Fruit fly (Drosophila melanogaster) whole organism, embryonic: ENCODE measurements around the gene CG7183.

ENCODE experiments used
- ATbp ChIP-seq: fragments of 200-800 bp; sonication (Bioruptor generic); optimal IDR thresholded peaks from 2 replicates; lab custom pipeline; 2017; ENCODE audit warnings: missing biosample characterization, mild to moderate bottlenecking, missing genetic modification characterization, missing genetic modification reagents
- Atf6 ChIP-seq: fragments of 200-800 bp; sonication (Bioruptor generic); IDR thresholded peaks from 2 replicates; pipeline ENCODE4 v1.3.6; 2022; ENCODE audit warnings: missing biosample characterization, missing genetic modification characterization
- Bdp1 ChIP-seq: fragments of 200-800 bp; sonication (Bioruptor generic); optimal IDR thresholded peaks from 3 replicates; lab custom pipeline; 2016; ENCODE audit warnings: missing biosample characterization, missing genetic modification characterization
- CG10147 ChIP-seq: fragments of 200-800 bp; sonication (Bioruptor generic); optimal IDR thresholded peaks from 2 replicates; lab custom pipeline; 2019; ENCODE audit warnings: missing biosample characterization, mild to moderate bottlenecking, missing genetic modification characterization, moderate library complexity
- CG11456 ChIP-seq: fragments of 200-800 bp; sonication (Bioruptor generic); IDR thresholded peaks from 3 replicates; pipeline ENCODE4 v1.3.6; 2022; ENCODE audit warnings: missing biosample characterization, missing genetic modification characterization
- CG11696 ChIP-seq: fragments of 200-800 bp; sonication (Bioruptor generic); IDR thresholded peaks from 2 replicates; pipeline ENCODE4 v1.3.6; 2022; ENCODE audit warnings: missing biosample characterization, missing genetic modification characterization
- CG12155 ChIP-seq: fragments of 200-800 bp; sonication (Bioruptor generic); optimal IDR thresholded peaks from 3 replicates; lab custom pipeline; 2016; ENCODE audit warnings: missing biosample characterization, missing genetic modification characterization
- CG12659 ChIP-seq: fragments of 200-800 bp; sonication (Bioruptor generic); optimal IDR thresholded peaks from 3 replicates; lab custom pipeline; 2017; ENCODE audit warnings: mild to moderate bottlenecking, missing biosample characterization, missing genetic modification reagents, missing genetic modification characterization
- CG14860 ChIP-seq: fragments of 200-800 bp; sonication (Bioruptor generic); IDR thresholded peaks from 3 replicates; pipeline ENCODE4 v1.3.6; 2022; ENCODE audit warnings: missing biosample characterization, missing genetic modification characterization; ENCODE audit not compliant: partially characterized antibody
- CG16863 ChIP-seq: fragments of 200-800 bp; sonication (Bioruptor generic); optimal IDR thresholded peaks from 3 replicates; lab custom pipeline; 2016; ENCODE audit warnings: missing biosample characterization, missing genetic modification characterization
- CG17361 ChIP-seq: fragments of 200-800 bp; sonication (Bioruptor generic); IDR thresholded peaks from 3 replicates; pipeline ENCODE4 v1.3.6; 2022; ENCODE audit warnings: missing biosample characterization, missing genetic modification characterization
- CG18619 ChIP-seq: fragments of 200-800 bp; sonication (Bioruptor generic); optimal IDR thresholded peaks from 3 replicates; lab custom pipeline; 2017; ENCODE audit warnings: missing biosample characterization, mild to moderate bottlenecking, missing genetic modification characterization
- CG2116 ChIP-seq: fragments of 200-800 bp; sonication (Bioruptor generic); optimal IDR thresholded peaks from 3 replicates; lab custom pipeline; 2018; ENCODE audit warnings: missing biosample characterization, mild to moderate bottlenecking, missing genetic modification characterization
- CG2120 ChIP-seq: fragments of 200-800 bp; sonication (Bioruptor generic); optimal IDR thresholded peaks from 3 replicates; lab custom pipeline; 2016; ENCODE audit warnings: missing biosample characterization, missing genetic modification characterization
- CG2712 ChIP-seq: fragments of 200-800 bp; optimal IDR thresholded peaks from 3 replicates; lab custom pipeline; 2019; ENCODE audit warnings: missing biosample characterization, mild to moderate bottlenecking, missing genetic modification characterization, moderate library complexity
- CG31365 ChIP-seq: fragments of 200-800 bp; sonication (Bioruptor generic); optimal IDR thresholded peaks from 2 replicates; lab custom pipeline; 2018; ENCODE audit warnings: missing biosample characterization, mild to moderate bottlenecking, missing genetic modification characterization
- CG31388 ChIP-seq: fragments of 200-800 bp; sonication (Bioruptor generic); optimal IDR thresholded peaks from 2 replicates; lab custom pipeline; 2016; ENCODE audit warnings: missing biosample characterization, missing genetic modification characterization
- CG4707 ChIP-seq: fragments of 200-800 bp; sonication (Bioruptor generic); optimal IDR thresholded peaks from 2 replicates; lab custom pipeline; 2018; ENCODE audit warnings: missing biosample characterization, mild to moderate bottlenecking, missing genetic modification characterization, moderate library complexity
- CG5245 ChIP-seq: fragments of 200-800 bp; sonication (Bioruptor generic); optimal IDR thresholded peaks from 3 replicates; lab custom pipeline; 2016; ENCODE audit warnings: missing biosample characterization, missing genetic modification characterization
- CG6654 ChIP-seq: fragments of 200-800 bp; sonication (Bioruptor generic); optimal IDR thresholded peaks from 2 replicates; lab custom pipeline; 2017; ENCODE audit warnings: missing biosample characterization, mild to moderate bottlenecking, missing genetic modification characterization
- CG6813 ChIP-seq: fragments of 200-800 bp; sonication (Bioruptor generic); optimal IDR thresholded peaks from 2 replicates; lab custom pipeline; 2017; ENCODE audit warnings: missing biosample characterization, missing genetic modification characterization, mild to moderate bottlenecking, moderate library complexity, missing genetic modification reagents
- Dref ChIP-seq: fragments of 200-800 bp; sonication (Bioruptor generic); IDR thresholded peaks from 2 replicates; pipeline ENCODE4 v1.3.6; 2022; ENCODE audit warnings: missing biosample characterization, missing genetic modification characterization
- E2f1 ChIP-seq: fragments of 200-800 bp; sonication (Bioruptor generic); IDR thresholded peaks from 2 replicates; pipeline ENCODE4 v1.3.6; 2022; ENCODE audit warnings: missing biosample characterization, missing genetic modification characterization
- E2f2 ChIP-seq: fragments of 200-800 bp; sonication (Bioruptor generic); IDR thresholded peaks from 2 replicates; pipeline ENCODE4 v1.3.6; 2022; ENCODE audit warnings: missing biosample characterization, missing genetic modification characterization
- Ets65A ChIP-seq: fragments of 200-800 bp; sonication (Bioruptor generic); peaks from one replicate; lab custom pipeline; 2016; ENCODE audit warnings: missing biosample characterization, missing genetic modification characterization
- Ets97D ChIP-seq: fragments of 200-800 bp; sonication (Bioruptor generic); optimal IDR thresholded peaks from 3 replicates; lab custom pipeline; 2016; ENCODE audit warnings: missing biosample characterization, missing genetic modification characterization
- H15 ChIP-seq: fragments of 200-800 bp; sonication (Bioruptor generic); IDR thresholded peaks from 3 replicates; pipeline ENCODE4 v1.3.6; 2022; ENCODE audit warnings: missing biosample characterization, missing genetic modification characterization
- H2.0 ChIP-seq: fragments of 200-800 bp; sonication (Bioruptor generic); IDR thresholded peaks from 2 replicates; pipeline ENCODE4 v1.3.6; 2022; ENCODE audit warnings: missing biosample characterization, missing genetic modification characterization
- HLH4C ChIP-seq: fragments of 200-800 bp; sonication (Bioruptor generic); IDR thresholded peaks from 3 replicates; pipeline ENCODE4 v1.3.6; 2022; ENCODE audit warnings: missing biosample characterization, missing genetic modification characterization; ENCODE audit not compliant: partially characterized antibody
- Hand ChIP-seq: fragments of 200-800 bp; sonication (Bioruptor generic); optimal IDR thresholded peaks from 2 replicates; lab custom pipeline; 2017; ENCODE audit warnings: mild to moderate bottlenecking, missing biosample characterization, missing genetic modification reagents, missing genetic modification characterization
- MTF-1 ChIP-seq: fragments of 200-800 bp; sonication (Bioruptor generic); optimal IDR thresholded peaks from 2 replicates; lab custom pipeline; 2018; ENCODE audit warnings: missing biosample characterization, mild to moderate bottlenecking, missing genetic modification characterization, borderline replicate concordance
- Rx ChIP-seq: fragments of 200-800 bp; sonication (Bioruptor generic); IDR thresholded peaks from 2 replicates; pipeline ENCODE4 v1.3.6; 2022; ENCODE audit warnings: missing biosample characterization, missing genetic modification characterization
- Sry-β ChIP-seq: fragments of 200-800 bp; sonication (Bioruptor generic); optimal IDR thresholded peaks from 2 replicates; lab custom pipeline; 2018; ENCODE audit warnings: missing biosample characterization, mild to moderate bottlenecking, missing genetic modification characterization, moderate library complexity
- Xrp1 ChIP-seq: fragments of 200-800 bp; sonication (Bioruptor generic); IDR thresholded peaks from 2 replicates; pipeline ENCODE4 v1.3.6; 2022; ENCODE audit warnings: missing biosample characterization, missing genetic modification characterization
- ac ChIP-seq: fragments of 200-800 bp; sonication (Bioruptor generic); optimal IDR thresholded peaks from 3 replicates; lab custom pipeline; 2017; ENCODE audit warnings: missing biosample characterization, mild to moderate bottlenecking, missing genetic modification characterization
- cg ChIP-seq: fragments of 200-800 bp; sonication (Bioruptor generic); optimal IDR thresholded peaks from 3 replicates; lab custom pipeline; 2019; ENCODE audit warnings: missing biosample characterization, mild to moderate bottlenecking, missing genetic modification characterization, moderate library complexity
- chn ChIP-seq: fragments of 200-800 bp; sonication (Bioruptor generic); optimal IDR thresholded peaks from 2 replicates; lab custom pipeline; 2016; ENCODE audit warnings: missing biosample characterization, missing genetic modification characterization
- cwo ChIP-seq: fragments of 200-800 bp; sonication (Bioruptor generic); optimal IDR thresholded peaks from 3 replicates; lab custom pipeline; 2017; ENCODE audit warnings: missing biosample characterization, missing genetic modification characterization, mild to moderate bottlenecking, moderate library complexity, missing genetic modification reagents
- fd102C ChIP-seq: fragments of 200-800 bp; sonication (Bioruptor generic); optimal IDR thresholded peaks from 2 replicates; lab custom pipeline; 2018; ENCODE audit warnings: missing biosample characterization, mild to moderate bottlenecking, missing genetic modification characterization, moderate library complexity
- hbn ChIP-seq: fragments of 200-800 bp; sonication (Bioruptor generic); IDR thresholded peaks from 2 replicates; pipeline ENCODE4 v1.3.6; 2022; ENCODE audit warnings: missing biosample characterization, missing genetic modification characterization; ENCODE audit not compliant: partially characterized antibody
- peb ChIP-seq: fragments of 200-800 bp; sonication (Bioruptor generic); IDR thresholded peaks from 2 replicates; pipeline ENCODE4 v1.3.6; 2022; ENCODE audit warnings: missing biosample characterization, missing genetic modification characterization
- schlank ChIP-seq: fragments of 200-800 bp; sonication (Bioruptor generic); optimal IDR thresholded peaks from 2 replicates; lab custom pipeline; 2018; ENCODE audit warnings: missing biosample characterization, mild to moderate bottlenecking, missing genetic modification characterization
- slou ChIP-seq: fragments of 200-800 bp; sonication (Bioruptor generic); optimal IDR thresholded peaks from 3 replicates; lab custom pipeline; 2016; ENCODE audit warnings: missing biosample characterization, missing genetic modification characterization
- sqz ChIP-seq: fragments of 200-800 bp; sonication (Bioruptor generic); optimal IDR thresholded peaks from 3 replicates; lab custom pipeline; 2018; ENCODE audit warnings: missing biosample characterization, mild to moderate bottlenecking, missing genetic modification characterization
- stwl ChIP-seq: fragments of 200-800 bp; sonication (Bioruptor generic); optimal IDR thresholded peaks from 3 replicates; lab custom pipeline; 2018; ENCODE audit warnings: missing biosample characterization, mild to moderate bottlenecking, missing genetic modification characterization, moderate library complexity
- twi ChIP-seq: fragments of 200-800 bp; optimal IDR thresholded peaks from 2 replicates; lab custom pipeline; 2019; ENCODE audit warnings: missing biosample characterization, mild to moderate bottlenecking, missing genetic modification characterization, moderate library complexity
- unc-4 ChIP-seq: fragments of 200-800 bp; sonication (Bioruptor generic); IDR thresholded peaks from 2 replicates; pipeline ENCODE4 v1.3.6; 2022; ENCODE audit warnings: missing biosample characterization, missing genetic modification characterization; ENCODE audit not compliant: partially characterized antibody
- vfl ChIP-seq: fragments of 200-800 bp; sonication (Bioruptor generic); optimal IDR thresholded peaks from 2 replicates; lab custom pipeline; 2016; ENCODE audit warnings: missing biosample characterization, missing genetic modification characterization
- vvl ChIP-seq: fragments of 200-800 bp; sonication (Bioruptor generic); IDR thresholded peaks from 2 replicates; pipeline ENCODE4 v1.3.6; 2022; ENCODE audit warnings: missing biosample characterization, missing genetic modification characterization
- z ChIP-seq: fragments of 200-800 bp; sonication (Bioruptor generic); IDR thresholded peaks from 3 replicates; pipeline ENCODE4 v1.3.6; 2022; ENCODE audit warnings: missing biosample characterization, missing genetic modification characterization
- zen ChIP-seq: fragments of 200-800 bp; sonication (Bioruptor generic); optimal IDR thresholded peaks from 3 replicates; lab custom pipeline; 2018; ENCODE audit warnings: missing biosample characterization, mild to moderate bottlenecking, missing genetic modification characterization, moderate library complexity

CG7183 gene

DNA sequence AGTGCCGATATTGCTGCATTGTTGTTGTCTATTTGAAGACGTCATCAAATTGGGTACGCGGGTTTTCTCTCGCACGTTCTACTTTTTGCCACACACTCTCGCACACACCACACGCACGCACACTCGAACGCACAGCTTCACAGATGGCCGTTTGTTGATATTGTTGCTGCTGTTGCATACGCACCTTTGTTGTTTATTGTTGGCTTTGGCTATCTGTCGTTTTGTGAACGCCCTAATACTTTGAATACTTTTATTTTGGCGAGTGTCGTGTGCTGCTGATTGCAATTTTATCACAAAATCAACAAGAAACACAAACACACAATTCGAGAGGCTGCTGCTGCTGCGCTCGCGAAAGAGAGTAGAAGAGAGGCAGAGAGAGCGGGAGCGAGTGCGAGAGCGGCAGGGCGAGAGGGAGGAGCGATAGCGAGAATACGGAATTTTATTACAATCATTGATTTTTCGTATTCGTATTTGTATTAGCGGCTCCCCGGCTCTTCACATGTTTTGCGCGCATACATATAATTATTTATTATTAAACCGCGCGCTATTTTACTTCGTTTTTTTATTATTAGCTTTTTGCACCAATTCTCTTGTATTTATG is 21.9 kb downstream of the CG7183 start (continued):
- no peak for TF ChIP-seq stwl (tag; lab: Kevin White, UChicago)
- no peak for TF ChIP-seq E2f1 (GFP tag; lab: Robert Waterston, UW)
- no peak for TF ChIP-seq peb (GFP tag; lab: Robert Waterston, UW)
- TF ChIP-seq chn (GFP tag; lab: Kevin White, UChicago) = no peak
- peak; percentile 57 for TF ChIP-seq CG4707 (GFP tag; lab: Kevin White, UChicago)
- no peak for TF ChIP-seq H15 (GFP tag; lab: Robert Waterston, UW)
- TF ChIP-seq schlank (tag; lab: Kevin White, UChicago) = no peak
- TF ChIP-seq slou (GFP tag; lab: Kevin White, UChicago) = no peak
- peak; percentile 63 for TF ChIP-seq cwo (GFP tag; lab: Kevin White, UChicago)
- TF ChIP-seq ATbp = peak; percentile 81
- no peak for TF ChIP-seq CG10147 (GFP tag; lab: Kevin White, UChicago)
- peak; percentile 52 for TF ChIP-seq CG31365 (tag; lab: Kevin White, UChicago)
- peak; percentile 58 for TF ChIP-seq sqz
- no peak for TF ChIP-seq H2.0 (GFP tag; lab: Robert Waterston, UW)
- TF ChIP-seq unc-4 (GFP tag; lab: Robert Waterston, UW) = no peak
- peak; percentile 37 for TF ChIP-seq Bdp1
- TF ChIP-seq Dref (GFP tag; lab: Robert Waterston, UW) = no peak
- peak; percentile 34 for TF ChIP-seq CG16863 (GFP tag; lab: Kevin White, UChicago)
- no peak for TF ChIP-seq Ets65A (GFP tag; lab: Kevin White, UChicago)
- TF ChIP-seq CG11456 = no peak
- TF ChIP-seq Atf6 (GFP tag; lab: Robert Waterston, UW) = no peak
- TF ChIP-seq CG6813 (GFP tag; lab: Kevin White, UChicago) = peak; percentile 58
- TF ChIP-seq hbn (GFP tag; lab: Robert Waterston, UW) = no peak
- no peak for TF ChIP-seq vfl (GFP tag; lab: Kevin White, UChicago)
- TF ChIP-seq HLH4C = no peak
- no peak for TF ChIP-seq CG11696 (GFP tag; lab: Robert Waterston, UW)
- no peak for TF ChIP-seq E2f2 (GFP tag; lab: Robert Waterston, UW)
- no peak for TF ChIP-seq Rx (GFP tag; lab: Robert Waterston, UW)
- TF ChIP-seq CG12659 = no peak
- TF ChIP-seq ac (GFP tag; lab: Kevin White, UChicago) = peak; percentile 61
- peak; percentile 48 for TF ChIP-seq MTF-1 (GFP tag; lab: Kevin White, UChicago)
- peak; percentile 47 for TF ChIP-seq CG2116 (GFP tag; lab: Kevin White, UChicago)
- peak; percentile 6 for TF ChIP-seq CG18619 (GFP tag; lab: Kevin White, UChicago)
- TF ChIP-seq CG31388 (GFP tag; lab: Kevin White, UChicago) = no peak
- peak; percentile 29 for TF ChIP-seq CG2120 (GFP tag; lab: Kevin White, UChicago)
- TF ChIP-seq cg (GFP tag; lab: Kevin White, UChicago) = peak; percentile 91
- TF ChIP-seq twi (tag; lab: Kevin White, UChicago) = peak; percentile 27
- peak; percentile 18 for TF ChIP-seq CG12155 (GFP tag; lab: Kevin White, UChicago)
- no peak for TF ChIP-seq CG17361 (GFP tag; lab: Robert Waterston, UW)
- peak; percentile 49 for TF ChIP-seq Hand
- no peak for TF ChIP-seq Xrp1 (GFP tag; lab: Robert Waterston, UW)
- TF ChIP-seq CG2712 = no peak
- no peak for TF ChIP-seq CG5245 (GFP tag; lab: Kevin White, UChicago)
- no peak for TF ChIP-seq vvl (GFP tag; lab: Robert Waterston, UW)
- no peak for TF ChIP-seq z (GFP tag; lab: Robert Waterston, UW)
- peak; percentile 25 for TF ChIP-seq Ets97D (GFP tag; lab: Kevin White, UChicago)
- no peak for TF ChIP-seq Sry-β (GFP tag; lab: Kevin White, UChicago)
- peak; percentile 47 for TF ChIP-seq zen
- TF ChIP-seq CG14860 (GFP tag; lab: Robert Waterston, UW) = no peak
- peak; percentile 64 for TF ChIP-seq fd102C (GFP tag; lab: Kevin White, UChicago)
- no peak for TF ChIP-seq CG6654 (GFP tag; lab: Kevin White, UChicago)
